Fruit fly (Drosophila melanogaster) whole organism, embryonic: ENCODE measurements around the gene Sfxn2.

Experiments used
- ATbp ChIP-seq: fragments of 200-800 bp; sonication (Bioruptor generic); optimal IDR thresholded peaks from 2 replicates; lab custom pipeline; 2017; ENCODE audit warnings: missing biosample characterization, mild to moderate bottlenecking, missing genetic modification characterization, missing genetic modification reagents
- Adf1 ChIP-seq: fragments of 200-800 bp; sonication (Bioruptor generic); IDR thresholded peaks from 2 replicates; pipeline ENCODE4 v1.3.6; 2022; ENCODE audit warnings: missing biosample characterization, missing genetic modification characterization
- Bgb ChIP-seq: fragments of 200-800 bp; sonication (Bioruptor generic); IDR thresholded peaks from 2 replicates; pipeline ENCODE4 v1.3.6; 2022; ENCODE audit warnings: missing biosample characterization, missing genetic modification characterization; ENCODE audit not compliant: partially characterized antibody
- CG12219 ChIP-seq: fragments of 200-800 bp; sonication (Bioruptor generic); optimal IDR thresholded peaks from 3 replicates; lab custom pipeline; 2018; ENCODE audit warnings: missing biosample characterization, mild to moderate bottlenecking, missing genetic modification characterization
- CG13123 ChIP-seq: fragments of 200-800 bp; sonication (Bioruptor generic); optimal IDR thresholded peaks from 2 replicates; lab custom pipeline; 2016; ENCODE audit warnings: missing biosample characterization, missing genetic modification characterization
- CG15479 ChIP-seq: fragments of 200-800 bp; sonication (Bioruptor generic); optimal IDR thresholded peaks from 3 replicates; lab custom pipeline; 2019; ENCODE audit warnings: missing biosample characterization, mild to moderate bottlenecking, missing genetic modification characterization, moderate library complexity
- CG1602 ChIP-seq: fragments of 200-800 bp; sonication (Bioruptor generic); optimal IDR thresholded peaks from 3 replicates; lab custom pipeline; 2016; ENCODE audit warnings: missing biosample characterization, missing genetic modification characterization
- CG17361 ChIP-seq: fragments of 200-800 bp; sonication (Bioruptor generic); IDR thresholded peaks from 3 replicates; pipeline ENCODE4 v1.3.6; 2022; ENCODE audit warnings: missing biosample characterization, missing genetic modification characterization
- CG18011 ChIP-seq: fragments of 200-800 bp; sonication (Bioruptor generic); optimal IDR thresholded peaks from 2 replicates; lab custom pipeline; 2017; ENCODE audit warnings: missing biosample characterization, missing genetic modification characterization, mild to moderate bottlenecking, moderate library complexity, missing genotype
- CG2116 ChIP-seq: fragments of 200-800 bp; sonication (Bioruptor generic); optimal IDR thresholded peaks from 3 replicates; lab custom pipeline; 2018; ENCODE audit warnings: missing biosample characterization, mild to moderate bottlenecking, missing genetic modification characterization
- CG30431 ChIP-seq: fragments of 200-800 bp; sonication (Bioruptor generic); optimal IDR thresholded peaks from 2 replicates; lab custom pipeline; 2017; ENCODE audit warnings: missing biosample characterization, missing genetic modification characterization
- CG31224 ChIP-seq: fragments of 200-800 bp; sonication (Bioruptor generic); IDR thresholded peaks from 2 replicates; pipeline ENCODE4 v1.3.6; 2022; ENCODE audit warnings: missing biosample characterization, missing genetic modification characterization
- CG4424 ChIP-seq: fragments of 200-800 bp; sonication (Bioruptor generic); optimal IDR thresholded peaks from 3 replicates; lab custom pipeline; 2016; ENCODE audit warnings: missing biosample characterization, missing genetic modification characterization
- CG4820 ChIP-seq: fragments of 200-800 bp; sonication (Bioruptor generic); optimal IDR thresholded peaks from 3 replicates; lab custom pipeline; 2016; ENCODE audit warnings: missing biosample characterization, missing genetic modification characterization
- CG7271 ChIP-seq: fragments of 200-800 bp; sonication (Bioruptor generic); optimal IDR thresholded peaks from 2 replicates; lab custom pipeline; 2018; ENCODE audit warnings: missing biosample characterization, mild to moderate bottlenecking, missing genetic modification characterization, moderate library complexity
- CG8089 ChIP-seq: fragments of 200-800 bp; sonication (Bioruptor generic); optimal IDR thresholded peaks from 3 replicates; lab custom pipeline; 2016; ENCODE audit warnings: missing biosample characterization, missing genetic modification characterization
- CG9817 ChIP-seq: fragments of 200-800 bp; sonication (Bioruptor generic); optimal IDR thresholded peaks from 2 replicates; lab custom pipeline; 2018; ENCODE audit warnings: missing biosample characterization, mild to moderate bottlenecking, missing genetic modification characterization, moderate library complexity
- Dad ChIP-seq: fragments of 200-800 bp; sonication (Bioruptor generic); optimal IDR thresholded peaks from 3 replicates; lab custom pipeline; 2016; ENCODE audit warnings: missing biosample characterization, missing genetic modification characterization
- Deaf1 ChIP-seq: fragments of 200-800 bp; optimal IDR thresholded peaks from 3 replicates; lab custom pipeline; 2019; ENCODE audit warnings: missing biosample characterization, mild to moderate bottlenecking, missing genetic modification characterization, moderate library complexity
- Dfd ChIP-seq, 2 experiments: fragments of >200 bp; optimal IDR thresholded peaks; 2 replicates each; lab custom pipeline; 2017; ENCODE audit warnings: missing biosample characterization in 2 of 2, missing genetic modification characterization in 2 of 2
- Dip3 ChIP-seq: fragments of 200-800 bp; sonication (Bioruptor generic); optimal IDR thresholded peaks from 3 replicates; lab custom pipeline; 2016; ENCODE audit warnings: missing biosample characterization, missing genetic modification characterization
- Gsc ChIP-seq: fragments of 200-800 bp; sonication (Bioruptor generic); IDR thresholded peaks from 2 replicates; pipeline ENCODE4 v1.3.6; 2022; ENCODE audit warnings: missing biosample characterization, missing genetic modification characterization
- Hr3 ChIP-seq: fragments of 200-800 bp; sonication (Bioruptor generic); optimal IDR thresholded peaks from 3 replicates; lab custom pipeline; 2016; ENCODE audit warnings: missing biosample characterization, missing genetic modification characterization
- Max ChIP-seq: fragments of 200-800 bp; sonication (Bioruptor generic); optimal IDR thresholded peaks from 2 replicates; lab custom pipeline; 2016; ENCODE audit warnings: missing biosample characterization, mild to moderate bottlenecking, missing genetic modification characterization
- Mrtf ChIP-seq: fragments of 200-800 bp; sonication (Bioruptor generic); IDR thresholded peaks from 3 replicates; pipeline ENCODE4 v1.3.6; 2022; ENCODE audit warnings: missing biosample characterization, missing genetic modification characterization
- Nf-YC ChIP-seq: fragments of 200-800 bp; optimal IDR thresholded peaks from 3 replicates; lab custom pipeline; 2019; ENCODE audit warnings: missing biosample characterization, mild to moderate bottlenecking, missing genetic modification characterization, moderate library complexity
- Ravus ChIP-seq: fragments of 200-800 bp; sonication (Bioruptor generic); IDR thresholded peaks from 2 replicates; pipeline ENCODE4 v1.3.6; 2022; ENCODE audit warnings: missing biosample characterization, missing genetic modification characterization
- Sox102F ChIP-seq: fragments of 200-800 bp; sonication (Bioruptor generic); optimal IDR thresholded peaks from 2 replicates; lab custom pipeline; 2018; ENCODE audit warnings: missing biosample characterization, mild to moderate bottlenecking, missing genetic modification characterization, moderate library complexity
- Ssrp ChIP-seq: fragments of 200-800 bp; sonication (Bioruptor generic); optimal IDR thresholded peaks from 2 replicates; lab custom pipeline; 2018; ENCODE audit warnings: missing biosample characterization, mild to moderate bottlenecking, missing genetic modification characterization, moderate library complexity
- abd-A ChIP-seq: fragments of 200-800 bp; sonication (Bioruptor generic); optimal IDR thresholded peaks from 3 replicates; lab custom pipeline; 2019; ENCODE audit warnings: missing biosample characterization, mild to moderate bottlenecking, missing genetic modification characterization, moderate library complexity
- cad ChIP-seq: fragments of >200 bp; optimal IDR thresholded peaks from 2 replicates; lab custom pipeline; 2017; ENCODE audit warnings: missing biosample characterization, missing genetic modification characterization
- caup ChIP-seq: fragments of 200-800 bp; sonication (Bioruptor generic); optimal IDR thresholded peaks from 3 replicates; lab custom pipeline; 2017; ENCODE audit warnings: missing biosample characterization, mild to moderate bottlenecking, missing genetic modification characterization, moderate library complexity; ENCODE audit not compliant: severe bottlenecking
- dpn ChIP-seq, 2 experiments: fragments of 200-800 bp; sonication (Bioruptor generic); optimal IDR thresholded peaks; 3 replicates each; lab custom pipeline; 2016; ENCODE audit warnings: missing biosample characterization in 2 of 2, missing genetic modification characterization in 2 of 2
- fd96Cb ChIP-seq: fragments of 200-800 bp; sonication (Bioruptor generic); optimal IDR thresholded peaks from 2 replicates; lab custom pipeline; 2018; ENCODE audit warnings: missing biosample characterization, mild to moderate bottlenecking, missing genetic modification characterization, moderate library complexity
- gsb-n ChIP-seq: fragments of 200-800 bp; sonication (Bioruptor generic); optimal IDR thresholded peaks from 3 replicates; lab custom pipeline; 2018; ENCODE audit warnings: missing biosample characterization, mild to moderate bottlenecking, missing genetic modification characterization
- jigr1 ChIP-seq: fragments of 200-800 bp; sonication (Bioruptor generic); IDR thresholded peaks from 3 replicates; pipeline ENCODE4 v1.3.6; 2022; ENCODE audit warnings: missing biosample characterization, missing genetic modification characterization
- kni ChIP-seq: fragments of 200-800 bp; sonication (Bioruptor generic); optimal IDR thresholded peaks from 3 replicates; lab custom pipeline; 2017; ENCODE audit warnings: mild to moderate bottlenecking, missing biosample characterization, missing genetic modification reagents, missing genetic modification characterization
- mirr ChIP-seq: fragments of 200-800 bp; sonication (Bioruptor generic); optimal IDR thresholded peaks from 3 replicates; lab custom pipeline; 2018; ENCODE audit warnings: missing biosample characterization, mild to moderate bottlenecking, missing genetic modification characterization
- otp ChIP-seq: fragments of 200-800 bp; sonication (Bioruptor generic); IDR thresholded peaks from 3 replicates; pipeline ENCODE4, ENCODE4 v1.3.6; 2022; ENCODE audit warnings: missing biosample characterization, missing genetic modification characterization
- p53 ChIP-seq: fragments of 200-800 bp; sonication (Bioruptor generic); optimal IDR thresholded peaks from 2 replicates; lab custom pipeline; 2016; ENCODE audit warnings: missing biosample characterization, missing genetic modification characterization
- pfk ChIP-seq: fragments of 200-800 bp; sonication (Bioruptor generic); optimal IDR thresholded peaks from 2 replicates; lab custom pipeline; 2018; ENCODE audit warnings: missing biosample characterization, mild to moderate bottlenecking, missing genetic modification characterization, moderate library complexity
- pum ChIP-seq: fragments of 200-800 bp; sonication (Bioruptor generic); optimal IDR thresholded peaks from 2 replicates; lab custom pipeline; 2016; ENCODE audit warnings: missing biosample characterization, missing genetic modification characterization
- pzg ChIP-seq: fragments of 200-800 bp; sonication (Bioruptor generic); optimal IDR thresholded peaks from 3 replicates; lab custom pipeline; 2018; ENCODE audit warnings: missing biosample characterization, mild to moderate bottlenecking, missing genetic modification characterization, moderate library complexity
- salm ChIP-seq: fragments of 200-800 bp; sonication (Bioruptor generic); optimal IDR thresholded peaks from 2 replicates; lab custom pipeline; 2018; ENCODE audit warnings: missing biosample characterization, mild to moderate bottlenecking, missing genetic modification characterization
- schlank ChIP-seq: fragments of 200-800 bp; sonication (Bioruptor generic); optimal IDR thresholded peaks from 2 replicates; lab custom pipeline; 2018; ENCODE audit warnings: missing biosample characterization, mild to moderate bottlenecking, missing genetic modification characterization
- scrt ChIP-seq: fragments of 200-800 bp; sonication (Bioruptor generic); optimal IDR thresholded peaks from 2 replicates; lab custom pipeline; 2018; ENCODE audit warnings: missing biosample characterization, mild to moderate bottlenecking, missing genetic modification characterization, moderate library complexity
- ssp ChIP-seq: fragments of 200-800 bp; sonication (Bioruptor generic); IDR thresholded peaks from 2 replicates; pipeline ENCODE4 v1.3.6; 2022; ENCODE audit warnings: missing biosample characterization, missing genetic modification characterization
- tap ChIP-seq: fragments of 200-800 bp; optimal IDR thresholded peaks from 3 replicates; lab custom pipeline; 2019; ENCODE audit warnings: missing biosample characterization, mild to moderate bottlenecking, missing genetic modification characterization, moderate library complexity
- tx ChIP-seq: fragments of 200-800 bp; sonication (Bioruptor generic); optimal IDR thresholded peaks from 2 replicates; lab custom pipeline; 2016; ENCODE audit warnings: missing biosample characterization, missing genetic modification characterization
- yki ChIP-seq: fragments of >200 bp; optimal IDR thresholded peaks from 3 replicates; lab custom pipeline; 2018
- zen2 ChIP-seq: fragments of 200-800 bp; sonication (Bioruptor generic); IDR thresholded peaks from 3 replicates; pipeline ENCODE4 v1.3.6; 2022; ENCODE audit warnings: missing biosample characterization, missing genetic modification characterization; ENCODE audit not compliant: partially characterized antibody
- zfh2 ChIP-seq: fragments of 200-800 bp; sonication (Bioruptor generic); optimal IDR thresholded peaks from 2 replicates; lab custom pipeline; 2016; ENCODE audit warnings: missing biosample characterization, missing genetic modification characterization

The Sfxn2 gene

DNA sequence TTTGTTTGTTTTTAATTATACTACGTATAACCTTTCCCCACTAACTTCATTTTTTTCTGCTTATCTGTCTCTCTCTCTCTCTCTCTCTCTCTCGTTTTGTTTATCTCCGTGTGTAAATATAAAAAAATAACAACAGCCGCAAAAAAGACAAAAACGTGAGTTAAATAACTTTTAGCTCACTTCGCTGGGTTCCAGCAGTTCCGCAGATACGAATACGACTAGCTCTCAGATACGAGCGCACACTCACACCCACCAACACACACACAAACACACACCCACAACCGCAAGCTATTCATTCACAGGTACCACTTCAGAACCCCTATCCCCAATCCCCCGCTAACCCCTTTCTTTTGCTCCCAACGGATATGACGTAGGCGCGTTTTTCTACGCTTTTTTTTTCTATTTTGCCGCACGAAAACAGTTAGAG, 9.2 kb downstream of the Sfxn2 start (continued):
- TF ChIP-seq Hr3 (GFP tag; lab: Kevin White, UChicago) = no peak
- TF ChIP-seq CG18011 = no peak
- TF ChIP-seq CG7271 (tag; lab: Kevin White, UChicago) = no peak
- peak; percentile 16 for TF ChIP-seq pfk (GFP tag; lab: Kevin White, UChicago)
- no peak for TF ChIP-seq salm (tag; lab: Kevin White, UChicago)
- TF ChIP-seq tap (tag; lab: Kevin White, UChicago) = no peak
- no peak for TF ChIP-seq CG9817 (tag; lab: Kevin White, UChicago)
- TF ChIP-seq mirr (GFP tag; lab: Kevin White, UChicago) = peak; percentile 67
- no peak for TF ChIP-seq Dip3
- no peak for TF ChIP-seq fd96Cb (tag; lab: Kevin White, UChicago)
- TF ChIP-seq scrt (GFP tag; lab: Kevin White, UChicago) = peak; percentile 5
- no peak for TF ChIP-seq CG31224 (GFP tag; lab: Robert Waterston, UW)
- TF ChIP-seq Adf1 = no peak; the same call in 1 of the 2 replicates
- TF ChIP-seq CG2116 (GFP tag; lab: Kevin White, UChicago) = no peak
- TF ChIP-seq Gsc (GFP tag; lab: Robert Waterston, UW) = no peak
- TF ChIP-seq Deaf1 (tag; lab: Kevin White, UChicago) = peak; percentile 51
- TF ChIP-seq CG1602 (GFP tag; lab: Kevin White, UChicago) = no peak
- no peak for TF ChIP-seq zfh2
- TF ChIP-seq abd-A (tag; lab: Kevin White, UChicago) = peak; percentile 53
- TF ChIP-seq kni (GFP tag; lab: Kevin White, UChicago) = peak; percentile 74
- TF ChIP-seq Bgb (GFP tag; lab: Robert Waterston, UW) = peak; percentile 15; the same call in 1 of the 2 replicates
- no peak for TF ChIP-seq cad (GFP tag; lab: Kevin White, UChicago)
- no peak for TF ChIP-seq Sox102F
- no peak for TF ChIP-seq yki (lab: Kevin White, UChicago)
- no peak for TF ChIP-seq CG15479 (GFP tag; lab: Kevin White, UChicago)
- no peak for TF ChIP-seq Ssrp (tag; lab: Kevin White, UChicago)
- no peak for TF ChIP-seq dpn (GFP tag; optimal IDR thresholded peaks at IDR 0.05; lab: Kevin White, UChicago)
- TF ChIP-seq jigr1 = no peak
- TF ChIP-seq CG30431 (GFP tag; lab: Kevin White, UChicago) = no peak
- TF ChIP-seq Max (GFP tag; lab: Kevin White, UChicago) = no peak
- no peak for TF ChIP-seq gsb-n (tag; lab: Kevin White, UChicago)
- no peak for TF ChIP-seq Nf-YC (tag; lab: Kevin White, UChicago)
- no peak for TF ChIP-seq CG13123 (GFP tag; lab: Kevin White, UChicago)
- TF ChIP-seq ssp = no peak
- TF ChIP-seq Dad (GFP tag; lab: Kevin White, UChicago) = no peak
- peak; percentile 65 for TF ChIP-seq caup (GFP tag; lab: Kevin White, UChicago)
- no peak for TF ChIP-seq pzg (GFP tag; lab: Kevin White, UChicago)
- TF ChIP-seq Mrtf = no peak
- no peak for TF ChIP-seq CG8089
- no peak for TF ChIP-seq tx (GFP tag; lab: Kevin White, UChicago)
- no peak for TF ChIP-seq otp
- no peak for TF ChIP-seq p53 (GFP tag; lab: Kevin White, UChicago)
- TF ChIP-seq schlank (tag; lab: Kevin White, UChicago) = peak; percentile 31
- TF ChIP-seq Ravus (GFP tag; lab: Robert Waterston, UW) = no peak
- TF ChIP-seq pum (GFP tag; lab: Kevin White, UChicago) = no peak
- TF ChIP-seq ATbp (GFP tag; lab: Kevin White, UChicago) = peak; percentile 24
- TF ChIP-seq Dfd (GFP tag; optimal IDR thresholded peaks at IDR 0.05; lab: Kevin White, UChicago) = no peak
- TF ChIP-seq zen2 (GFP tag; lab: Robert Waterston, UW) = no peak
- TF ChIP-seq CG4820 = no peak
- TF ChIP-seq CG17361 (GFP tag; lab: Robert Waterston, UW) = 0 out of 3 replicates have a peak, but pooled peaks have one; percentile 17
- TF ChIP-seq CG4424 (GFP tag; lab: Kevin White, UChicago) = no peak
- TF ChIP-seq CG12219 (GFP tag; lab: Kevin White, UChicago) = peak; percentile 13
